Worm (Caenorhabditis elegans): ENCODE measurements around the gene gtr-1.

DNA sequence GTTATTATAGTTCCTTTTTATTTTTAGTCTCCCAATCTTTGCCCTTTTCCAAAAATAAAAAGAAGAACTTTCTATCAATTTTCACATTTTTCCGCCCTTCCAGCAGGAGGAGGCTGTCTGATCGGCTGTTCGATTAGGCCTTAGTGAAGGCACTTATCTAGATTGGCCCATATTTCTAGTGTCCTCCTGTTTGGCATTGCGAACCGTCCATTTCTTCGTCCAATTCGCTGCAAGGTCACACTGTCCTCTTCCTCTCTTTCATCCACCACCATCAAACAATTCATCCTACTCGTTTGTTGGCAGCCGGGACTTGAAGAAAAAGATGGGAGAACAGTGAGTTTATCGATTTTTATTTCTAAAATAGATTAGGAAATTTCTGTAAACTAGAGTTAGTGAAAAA is 30.4 kb upstream of the gtr-1 start, which contains the start of gene T04G9.4:
- TF ChIP-seq cog-1 (tag; optimal IDR thresholded peaks at IDR 0.05), result no peak
- no peak for TF ChIP-seq ref-1 (GFP tag; conservative IDR thresholded peaks at IDR 0.05)
- TF ChIP-seq klf-2 (GFP tag; conservative IDR thresholded peaks at IDR 0.05), result no peak
- no peak for TF ChIP-seq flt-1 (GFP tag; IDR thresholded peaks at IDR 0.05)
- TF ChIP-seq ztf-29 (GFP tag; IDR thresholded peaks at IDR 0.05), result no peak
- TF ChIP-seq ztf-23 (GFP tag; IDR thresholded peaks at IDR 0.05), result no peak
- no peak for TF ChIP-seq T22C8.4 (GFP tag; IDR thresholded peaks at IDR 0.05)
- TF ChIP-seq tab-1 (GFP tag; IDR thresholded peaks at IDR 0.05), result no peak
